Fruit fly (Drosophila melanogaster) whole organism, adult: ENCODE results near the gene Cyp12a5.

Source experiments
- CG11617 ChIP-seq: fragments of 200-800 bp; sonication (Bioruptor generic); optimal IDR thresholded peaks from 2 replicates; lab custom pipeline; 2017; ENCODE audit warnings: mild to moderate bottlenecking, missing biosample characterization, missing genetic modification reagents, missing genetic modification characterization
- CG14711 ChIP-seq: fragments of 200-800 bp; sonication (Bioruptor generic); optimal IDR thresholded peaks from 2 replicates; lab custom pipeline; 2018; ENCODE audit warnings: missing biosample characterization, mild to moderate bottlenecking, missing genetic modification characterization, moderate library complexity
- CG33017 ChIP-seq: fragments of 200-800 bp; sonication (Bioruptor generic); optimal IDR thresholded peaks from 2 replicates; lab custom pipeline; 2018; ENCODE audit warnings: missing biosample characterization, mild to moderate bottlenecking, missing genetic modification characterization, moderate library complexity
- CG5204 ChIP-seq: fragments of 200-800 bp; sonication (Bioruptor generic); optimal IDR thresholded peaks from 2 replicates; lab custom pipeline; 2016; ENCODE audit warnings: missing biosample characterization, missing genetic modification characterization
- CG7101 ChIP-seq: fragments of 200-800 bp; sonication (Bioruptor generic); optimal IDR thresholded peaks from 2 replicates; lab custom pipeline; 2018; ENCODE audit warnings: missing biosample characterization, mild to moderate bottlenecking, missing genetic modification characterization, moderate library complexity
- Clk ChIP-seq: fragments of 200-800 bp; sonication (Bioruptor generic); optimal IDR thresholded peaks from 2 replicates; lab custom pipeline; 2017; ENCODE audit warnings: missing biosample characterization, missing genetic modification characterization
- Crg-1 ChIP-seq: fragments of 200-800 bp; sonication (Bioruptor generic); optimal IDR thresholded peaks from 2 replicates; lab custom pipeline; 2016; ENCODE audit warnings: missing biosample characterization, missing genetic modification characterization
- Hr96 ChIP-seq: fragments of 200-800 bp; sonication (Bioruptor generic); optimal IDR thresholded peaks from 2 replicates; lab custom pipeline; 2016; ENCODE audit warnings: missing biosample characterization, missing genetic modification characterization
- bab1 ChIP-seq: fragments of 200-800 bp; sonication (Bioruptor generic); optimal IDR thresholded peaks from 3 replicates; lab custom pipeline; 2019; ENCODE audit warnings: missing biosample characterization, mild to moderate bottlenecking, missing genetic modification characterization, moderate library complexity
- cic ChIP-seq: fragments of 200-800 bp; sonication (Bioruptor generic); optimal IDR thresholded peaks from 2 replicates; lab custom pipeline; 2017; ENCODE audit warnings: missing biosample characterization, mild to moderate bottlenecking, missing genetic modification characterization, moderate library complexity
- kay ChIP-seq: fragments of 200-800 bp; sonication (Bioruptor generic); peaks from one replicate; lab custom pipeline; 2016; ENCODE audit warnings: missing biosample characterization, missing genetic modification characterization, borderline replicate concordance
- ovo ChIP-seq: fragments of 200-800 bp; sonication (Bioruptor generic); optimal IDR thresholded peaks from 2 replicates; lab custom pipeline; 2016; ENCODE audit warnings: missing biosample characterization, missing genetic modification characterization
- toe ChIP-seq: fragments of 200-800 bp; sonication (Bioruptor generic); optimal IDR thresholded peaks from 2 replicates; lab custom pipeline; 2016; ENCODE audit warnings: missing biosample characterization, missing genetic modification characterization

DNA sequence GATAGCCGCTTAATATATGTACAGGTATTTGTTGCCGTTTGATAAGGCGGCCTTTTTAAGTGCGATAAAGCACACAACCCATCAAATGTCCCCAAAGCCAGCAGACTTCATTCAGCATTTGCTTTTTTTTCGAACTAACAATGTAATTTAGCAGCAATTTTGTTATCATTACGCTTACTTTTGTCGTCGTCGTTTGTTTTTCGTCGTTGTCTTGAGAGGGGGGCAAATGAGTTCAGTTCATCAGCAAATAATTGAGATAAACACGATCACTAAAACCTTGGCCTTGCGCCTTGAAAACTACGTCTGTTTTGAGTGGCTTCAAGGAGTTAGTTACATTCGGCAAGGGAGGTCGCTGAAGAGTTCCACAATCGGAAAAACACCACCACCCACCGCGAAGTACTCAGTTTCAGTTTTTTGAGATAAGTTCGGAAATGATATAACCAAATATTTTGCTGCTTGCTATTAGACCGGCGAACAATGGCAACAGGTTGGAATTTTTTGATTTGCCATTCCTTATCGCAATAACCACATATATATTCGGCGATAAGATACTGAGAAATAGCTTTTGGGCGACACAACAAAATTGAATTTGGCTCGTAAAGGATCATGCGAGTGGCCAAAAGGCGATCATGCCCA is 43.4 kb upstream of the Cyp12a5 start:
- TF ChIP-seq kay (GFP tag; lab: Kevin White, UChicago) (no peak), CG7101 (no peak), CG14711 (tag; lab: Kevin White, UChicago) (no peak), toe (GFP tag; lab: Kevin White, UChicago) (no peak), Clk (GFP tag; lab: Kevin White, UChicago) (no peak), CG33017 (tag; lab: Kevin White, UChicago) (peak; percentile 4), cic (GFP tag; lab: Kevin White, UChicago) (peak; percentile 96), Hr96 (GFP tag; lab: Kevin White, UChicago) (no peak), Crg-1 (GFP tag; lab: Kevin White, UChicago) (no peak), CG5204 (no peak), bab1 (no peak), ovo (GFP tag; lab: Kevin White, UChicago) (no peak), CG11617 (no peak)
